Worm (Caenorhabditis elegans): ENCODE results near the gene hmit-1.3.

The hmit-1.3 gene

ce11 chrIII:3502215-3502838, 17.1 kb downstream of the hmit-1.3 start, which contains the start of gene M01F1.8:
Gene M01F1.8 (minus strand): TSS chrIII:3502549.
- no peak for TF ChIP-seq xnd-1 (tag; optimal IDR thresholded peaks at IDR 0.05)
- no peak for TF ChIP-seq F37B4.10 (GFP tag; IDR thresholded peaks at IDR 0.05)
- no peak for TF ChIP-seq ccch-3 (GFP tag; optimal IDR thresholded peaks at IDR 0.05)
- TF ChIP-seq madf-8 (GFP tag; conservative IDR thresholded peaks at IDR 0.05): no peak
- TF ChIP-seq F57C9.4 (tag; optimal IDR thresholded peaks at IDR 0.05): no peak
- TF ChIP-seq attf-5 (GFP tag; optimal IDR thresholded peaks at IDR 0.05): no peak
- TF ChIP-seq B0336.3 (GFP tag; IDR thresholded peaks at IDR 0.05): peak; percentile 20; the same call in 1 of the 2 replicates
- TF ChIP-seq sdz-38 (tag; optimal IDR thresholded peaks at IDR 0.05): no peak
- TF ChIP-seq lin-40 (tag; optimal IDR thresholded peaks at IDR 0.05): no peak
- TF ChIP-seq aptf-2 (GFP tag; conservative IDR thresholded peaks at IDR 0.05): no peak
- no peak for TF ChIP-seq akir-1 (GFP tag; optimal IDR thresholded peaks at IDR 0.05)
- no peak for TF ChIP-seq B0261.1 (tag; optimal IDR thresholded peaks at IDR 0.05)
- TF ChIP-seq Y95B8A.8 (GFP tag; IDR thresholded peaks at IDR 0.05): no peak; the same call in 1 of the 2 replicates
- TF ChIP-seq atf-7 (tag; optimal IDR thresholded peaks at IDR 0.05): no peak
- no peak for TF ChIP-seq aptf-3 (GFP tag; IDR thresholded peaks at IDR 0.05)
- TF ChIP-seq ztf-6 (GFP tag; IDR thresholded peaks at IDR 0.05): no peak
- no peak for TF ChIP-seq ets-4 (GFP tag; optimal IDR thresholded peaks at IDR 0.05)
- TF ChIP-seq F23B12.7 (tag; optimal IDR thresholded peaks at IDR 0.05; ENCODE audit: insufficient read depth): no peak
- TF ChIP-seq dpff-1 (tag; optimal IDR thresholded peaks at IDR 0.05): no peak
- peak; percentile 66 for TF ChIP-seq nhr-27 (tag; optimal IDR thresholded peaks at IDR 0.05)
- TF ChIP-seq tlf-1 (GFP tag; optimal IDR thresholded peaks at IDR 0.05): peak; percentile 2
- TF ChIP-seq zfh-2 (GFP tag; conservative IDR thresholded peaks at IDR 0.05): no peak
- TF ChIP-seq B0035.1 (tag; optimal IDR thresholded peaks at IDR 0.05): no peak
- TF ChIP-seq snpc-3.4 (tag; optimal IDR thresholded peaks at IDR 0.05): no peak
- TF ChIP-seq unc-62 (GFP tag; optimal IDR thresholded peaks at IDR 0.05): no peak
- TF ChIP-seq Y79H2A.3 (GFP tag; conservative IDR thresholded peaks at IDR 0.05): no peak
- no peak for TF ChIP-seq K11D2.4 (GFP tag; IDR thresholded peaks at IDR 0.05)
- 0 out of 2 replicates have a peak, but pooled peaks have one; percentile 54 for TF ChIP-seq nfya-2 (GFP tag; IDR thresholded peaks at IDR 0.05)
- no peak for TF ChIP-seq somi-1 (GFP tag; optimal IDR thresholded peaks at IDR 0.05)
- no peak for TF ChIP-seq nhr-80 (tag; optimal IDR thresholded peaks at IDR 0.05)
- TF ChIP-seq athp-1 (tag; optimal IDR thresholded peaks at IDR 0.05): no peak
- no peak for TF ChIP-seq F57A8.1 (GFP tag; optimal IDR thresholded peaks at IDR 0.05)
- no peak for TF ChIP-seq mel-28 (tag; optimal IDR thresholded peaks at IDR 0.05; ENCODE audit: borderline replicate concordance)
- no peak; the same call in 1 of the 2 replicates for TF ChIP-seq hmg-1.2 (GFP tag; IDR thresholded peaks at IDR 0.05)
- no peak for TF ChIP-seq F55B11.4 (tag; optimal IDR thresholded peaks at IDR 0.05; ENCODE audit: borderline replicate concordance, insufficient read depth)
- no peak for TF ChIP-seq dpl-1 (GFP tag; optimal IDR thresholded peaks at IDR 0.05)
- no peak for TF ChIP-seq chd-7 (tag; optimal IDR thresholded peaks at IDR 0.05)
- no peak; the same call in 1 of the 2 replicates for TF ChIP-seq rcor-1 (GFP tag; IDR thresholded peaks at IDR 0.05)
- no peak for TF ChIP-seq F39B2.1 (GFP tag; IDR thresholded peaks at IDR 0.05)
- peak; percentile 22; the same call in 1 of the 2 replicates for TF ChIP-seq F33H1.4 (GFP tag; IDR thresholded peaks at IDR 0.05)
- no peak for TF ChIP-seq nfya-1 (tag; optimal IDR thresholded peaks at IDR 0.05; ENCODE audit: borderline replicate concordance, insufficient read depth)
- no peak for TF ChIP-seq K12H6.12 (tag; optimal IDR thresholded peaks at IDR 0.05)
- TF ChIP-seq ceh-79 (tag; optimal IDR thresholded peaks at IDR 0.05): no peak
- TF ChIP-seq F52B5.7 (tag; optimal IDR thresholded peaks at IDR 0.05): no peak
- no peak for TF ChIP-seq ceh-40 (GFP tag; IDR thresholded peaks at IDR 0.05)
- TF ChIP-seq snpc-1.3 (tag; optimal IDR thresholded peaks at IDR 0.05; ENCODE audit: insufficient read depth): peak; percentile 33
- peak in 1 of 3 experiments; percentile 40 for TF ChIP-seq lin-35 (GFP tag; optimal IDR thresholded peaks at IDR 0.05)
